Worm (Caenorhabditis elegans): ENCODE measurements around the gene C41G6.12.

C41G6.12 gene

DNA sequence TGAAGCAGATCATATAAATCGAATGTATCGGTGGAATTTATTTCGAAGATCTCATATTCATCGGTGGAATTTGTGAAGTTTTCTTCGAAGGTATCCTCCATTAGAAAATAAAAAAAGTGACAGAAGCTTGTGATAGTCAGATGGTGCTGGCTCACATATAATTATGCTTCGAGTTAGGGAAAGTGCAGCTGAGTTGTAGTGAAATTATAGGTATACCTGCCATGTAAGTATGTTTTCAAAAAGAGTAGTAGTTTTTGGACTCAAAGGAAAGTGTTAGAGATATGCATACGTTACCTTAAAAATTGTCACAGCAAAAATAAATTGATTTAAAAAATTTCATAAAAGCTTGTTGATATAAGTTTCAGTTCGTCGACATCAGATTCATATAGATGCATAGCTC lies 32.6 kb upstream of the C41G6.12 start, which contains the start of gene srw-11:
Gene srw-11, minus strand, starts transcription at position 101 of the 400 bp plus-strand sequence.
- no peak for TF ChIP-seq nhr-11 (tag; optimal IDR thresholded peaks at IDR 0.05)
- TF ChIP-seq tlp-1 (tag; optimal IDR thresholded peaks at IDR 0.05), result no peak
- no peak for TF ChIP-seq nhr-90 (tag; optimal IDR thresholded peaks at IDR 0.05; ENCODE audit: poor library complexity)
- no peak for TF ChIP-seq blmp-1 (tag; optimal IDR thresholded peaks at IDR 0.05)
- no peak for TF ChIP-seq vab-15 (tag; optimal IDR thresholded peaks at IDR 0.05)
- TF ChIP-seq Y116A8C.19 (tag; optimal IDR thresholded peaks at IDR 0.05; ENCODE audit: borderline replicate concordance), result no peak
- TF ChIP-seq lin-14 (GFP tag; optimal IDR thresholded peaks at IDR 0.05), result no peak
- no peak for TF ChIP-seq fkh-4 (tag; optimal IDR thresholded peaks at IDR 0.05; ENCODE audit: borderline replicate concordance)
- TF ChIP-seq nhr-76 (tag; optimal IDR thresholded peaks at IDR 0.05), result no peak
- no peak for TF ChIP-seq skn-1 (tag; optimal IDR thresholded peaks at IDR 0.05)

DNA sequence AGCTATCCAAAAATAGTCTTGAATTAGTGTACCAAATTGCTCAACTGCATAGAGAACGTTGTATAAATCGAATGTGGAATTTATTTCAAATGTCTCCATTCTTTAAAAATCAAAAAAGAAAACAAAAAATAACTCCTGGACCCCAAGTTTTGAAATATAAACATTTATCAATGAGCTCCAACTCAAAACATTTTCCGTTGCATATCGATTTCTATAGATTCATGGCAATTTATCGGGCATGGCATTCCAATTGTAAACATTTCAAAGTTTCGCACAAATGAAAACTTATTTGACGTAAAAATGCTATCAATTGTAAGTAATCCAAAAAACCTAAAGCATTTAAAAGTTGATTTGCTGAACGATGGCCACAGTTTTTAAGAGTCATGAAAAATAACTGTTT lies 31.0 kb upstream of the C41G6.12 start, which contains the start of gene srw-12:
Gene srw-12, minus strand, starts transcription at position 101 of the 400 bp plus-strand sequence.
- TF ChIP-seq nhr-90 (tag; optimal IDR thresholded peaks at IDR 0.05; ENCODE audit: poor library complexity) (no peak), unc-86 (tag; optimal IDR thresholded peaks at IDR 0.05) (no peak), ceh-8 (GFP tag; optimal IDR thresholded peaks at IDR 0.05) (no peak), snpc-4 (tag; optimal IDR thresholded peaks at IDR 0.05) (no peak), pag-3 (tag; optimal IDR thresholded peaks at IDR 0.05; ENCODE audit: borderline replicate concordance, insufficient read depth) (no peak), rnt-1 (tag; optimal IDR thresholded peaks at IDR 0.05) (no peak)

DNA sequence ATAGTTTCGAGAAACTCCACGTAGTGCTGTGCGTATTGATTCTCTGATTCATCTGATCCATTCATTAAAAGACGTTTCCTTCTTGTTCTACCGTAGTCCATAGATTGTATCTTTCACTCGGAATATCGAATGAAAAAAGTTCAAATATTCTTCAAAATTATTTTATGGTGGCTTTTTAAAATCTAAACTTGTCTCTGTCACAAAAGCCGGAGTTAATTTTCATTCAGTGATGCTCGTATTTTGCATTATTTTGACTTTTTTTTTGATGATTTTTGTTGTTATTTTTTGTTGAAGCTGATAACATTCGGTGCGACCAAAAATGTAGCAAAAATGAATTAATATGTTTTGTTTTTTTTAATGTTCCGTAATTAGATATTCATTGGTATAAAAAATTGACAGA lies 28.1 kb upstream of the C41G6.12 start, which contains the start of gene nhr-164:
Gene nhr-164, minus strand, starts transcription at position 101 of the 400 bp plus-strand sequence.
- TF ChIP-seq mef-2 (tag; optimal IDR thresholded peaks at IDR 0.05) (no peak), ets-5 (GFP tag; IDR thresholded peaks at IDR 0.05) (no peak), ces-1 (GFP tag; optimal IDR thresholded peaks at IDR 0.05) (no peak), ztf-11 (tag; optimal IDR thresholded peaks at IDR 0.05) (no peak), swsn-7 (tag; optimal IDR thresholded peaks at IDR 0.05) (no peak), skn-1 (tag; optimal IDR thresholded peaks at IDR 0.05) (no peak), efl-1 (optimal IDR thresholded peaks at IDR 0.05) (no peak), efl-1 (GFP tag; optimal IDR thresholded peaks at IDR 0.05 in 1 of 2) (no peak), hpl-2 (GFP tag; optimal IDR thresholded peaks at IDR 0.05) (no peak), ceh-8 (GFP tag; optimal IDR thresholded peaks at IDR 0.05) (no peak), C16A3.4 (tag; optimal IDR thresholded peaks at IDR 0.05) (no peak)

DNA sequence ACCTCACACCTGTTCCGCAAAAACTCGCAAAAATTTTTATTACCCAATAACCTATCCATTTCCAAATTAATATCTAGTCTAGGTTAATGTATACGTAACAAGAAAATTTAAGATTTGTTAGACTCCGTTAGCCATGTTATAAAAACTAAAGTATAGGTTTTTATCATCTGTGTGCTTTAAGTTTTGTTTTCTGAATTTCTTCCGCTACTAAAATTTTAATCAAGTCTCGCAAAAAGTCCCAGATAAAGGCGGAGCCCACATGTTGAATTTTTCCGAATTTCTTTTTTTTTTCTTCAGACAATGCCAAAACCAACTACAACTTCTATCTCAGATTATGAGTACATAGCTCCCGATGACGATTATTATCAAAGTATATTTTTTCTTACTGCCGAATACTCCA lies 24.6 kb upstream of the C41G6.12 start, which contains the start of gene srw-13:
Gene srw-13, plus strand, starts transcription at position 301 of the 400 bp plus-strand sequence.
- TF ChIP-seq mab-9 (GFP tag; IDR thresholded peaks at IDR 0.05), result no peak

DNA sequence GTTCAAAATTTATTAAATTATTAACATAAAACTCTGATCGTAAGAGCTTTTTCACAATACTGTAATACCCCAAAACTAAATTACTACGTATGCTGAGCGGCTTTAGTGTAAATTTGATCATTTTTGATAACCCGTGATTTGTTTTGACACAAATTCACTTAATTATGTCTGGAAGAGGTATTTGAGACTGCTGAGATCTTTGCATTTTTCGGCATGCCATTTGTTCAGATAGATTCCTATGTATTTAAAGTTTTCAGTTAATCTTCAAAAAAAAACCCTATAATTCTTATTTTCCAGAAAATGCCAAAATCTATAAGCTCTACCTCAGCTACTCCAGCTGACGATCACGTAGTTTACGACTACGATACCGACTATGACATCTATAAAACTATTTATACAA lies 22.7 kb upstream of the C41G6.12 start, which contains the start of gene srw-15:
Gene srw-15, plus strand, starts transcription at position 301 of the 400 bp plus-strand sequence.
- TF ChIP-seq C16A3.4 (tag; optimal IDR thresholded peaks at IDR 0.05), result no peak
- no peak for TF ChIP-seq efl-1 (optimal IDR thresholded peaks at IDR 0.05)
- peak in 1 of 2 experiments; percentile 60 for TF ChIP-seq efl-1 (GFP tag; optimal IDR thresholded peaks at IDR 0.05 in 1 of 2)

DNA sequence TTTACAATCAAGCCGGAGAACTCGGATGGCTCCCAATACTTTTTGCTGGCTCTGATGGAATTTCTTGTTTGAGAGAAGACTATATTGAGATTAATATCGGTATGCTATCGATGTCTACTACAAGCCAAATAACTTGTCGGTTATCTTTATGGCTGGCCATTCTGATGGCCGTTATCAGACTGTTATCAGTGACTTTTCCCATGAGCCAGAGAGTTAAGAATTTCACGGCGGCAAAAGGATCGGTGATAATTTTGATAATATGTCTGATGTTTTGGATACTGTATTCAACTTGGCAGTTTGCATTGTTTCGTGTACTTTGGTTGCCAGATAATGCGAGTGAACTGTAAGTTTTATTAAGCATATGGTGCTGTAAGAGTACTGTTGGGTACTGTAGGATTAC lies 18.6 kb upstream of the C41G6.12 start:
- TF ChIP-seq tlp-1 (tag; optimal IDR thresholded peaks at IDR 0.05) (peak; percentile 45), elt-2 (tag; optimal IDR thresholded peaks at IDR 0.05) (peak; percentile 79), ceh-90 (tag; optimal IDR thresholded peaks at IDR 0.05) (no peak)

DNA sequence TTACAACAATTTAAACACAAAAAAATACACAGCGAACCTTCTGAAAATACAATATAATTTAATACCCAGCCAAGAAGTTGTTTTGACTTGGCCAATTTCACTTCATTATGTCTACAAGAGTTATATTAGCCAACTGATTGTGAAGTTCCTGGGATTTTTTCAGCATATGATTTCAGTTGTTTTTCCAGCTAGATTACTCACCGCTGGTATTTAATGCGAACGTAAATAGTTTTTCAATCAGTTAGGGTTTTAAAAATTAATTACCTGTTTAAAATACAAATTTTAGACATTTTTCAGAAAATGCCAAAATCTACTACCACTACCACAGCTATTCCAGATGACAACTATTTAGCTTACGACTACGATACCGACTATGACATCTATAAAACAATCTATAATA lies 18.1 kb upstream of the C41G6.12 start, which contains the start of gene srw-14:
Gene srw-14, plus strand, starts transcription at position 301 of the 400 bp plus-strand sequence.
- no peak for TF ChIP-seq sptf-1 (tag; optimal IDR thresholded peaks at IDR 0.05)
- no peak for TF ChIP-seq isw-1 (GFP tag; IDR thresholded peaks at IDR 0.05)
- TF ChIP-seq lsy-2 (tag; optimal IDR thresholded peaks at IDR 0.05), result no peak
- TF ChIP-seq snu-23 (GFP tag; optimal IDR thresholded peaks at IDR 0.05), result no peak
- TF ChIP-seq xbp-1 (tag; optimal IDR thresholded peaks at IDR 0.05), result no peak
- no peak for TF ChIP-seq ces-1 (GFP tag; optimal IDR thresholded peaks at IDR 0.05)
- no peak for TF ChIP-seq snpc-4 (tag; optimal IDR thresholded peaks at IDR 0.05)
- TF ChIP-seq mef-2 (tag; optimal IDR thresholded peaks at IDR 0.05), result no peak
- TF ChIP-seq mdl-1 (tag; optimal IDR thresholded peaks at IDR 0.05), result no peak
- TF ChIP-seq lin-15B (tag; optimal IDR thresholded peaks at IDR 0.05), result no peak
- no peak for TF ChIP-seq zag-1 (tag; optimal IDR thresholded peaks at IDR 0.05)
- no peak for TF ChIP-seq aly-2 (tag; optimal IDR thresholded peaks at IDR 0.05)
- TF ChIP-seq unc-62 (GFP tag; optimal IDR thresholded peaks at IDR 0.05), result no peak
- TF ChIP-seq alr-1 (tag; optimal IDR thresholded peaks at IDR 0.05; ENCODE audit: borderline replicate concordance), result no peak
- no peak for TF ChIP-seq nhr-47 (tag; optimal IDR thresholded peaks at IDR 0.05)
- TF ChIP-seq irx-1 (tag; optimal IDR thresholded peaks at IDR 0.05), result no peak

All from whole organism, L1 larva.